Fruit fly (Drosophila melanogaster): ENCODE measurements around the gene bigmax.
A peak's percentile ranks its signal among the peaks of the same experiment; 100 is the strongest.

bigmax gene

dm6 chr3R:27272233-27272632 lies 16.1 kb downstream of the bigmax start (continued):
- TF ChIP-seq gem (tag; optimal IDR thresholded peaks at IDR 0.05) (no peak), Gug (GFP tag; IDR thresholded peaks at IDR 0.05) (no peak)

DNA sequence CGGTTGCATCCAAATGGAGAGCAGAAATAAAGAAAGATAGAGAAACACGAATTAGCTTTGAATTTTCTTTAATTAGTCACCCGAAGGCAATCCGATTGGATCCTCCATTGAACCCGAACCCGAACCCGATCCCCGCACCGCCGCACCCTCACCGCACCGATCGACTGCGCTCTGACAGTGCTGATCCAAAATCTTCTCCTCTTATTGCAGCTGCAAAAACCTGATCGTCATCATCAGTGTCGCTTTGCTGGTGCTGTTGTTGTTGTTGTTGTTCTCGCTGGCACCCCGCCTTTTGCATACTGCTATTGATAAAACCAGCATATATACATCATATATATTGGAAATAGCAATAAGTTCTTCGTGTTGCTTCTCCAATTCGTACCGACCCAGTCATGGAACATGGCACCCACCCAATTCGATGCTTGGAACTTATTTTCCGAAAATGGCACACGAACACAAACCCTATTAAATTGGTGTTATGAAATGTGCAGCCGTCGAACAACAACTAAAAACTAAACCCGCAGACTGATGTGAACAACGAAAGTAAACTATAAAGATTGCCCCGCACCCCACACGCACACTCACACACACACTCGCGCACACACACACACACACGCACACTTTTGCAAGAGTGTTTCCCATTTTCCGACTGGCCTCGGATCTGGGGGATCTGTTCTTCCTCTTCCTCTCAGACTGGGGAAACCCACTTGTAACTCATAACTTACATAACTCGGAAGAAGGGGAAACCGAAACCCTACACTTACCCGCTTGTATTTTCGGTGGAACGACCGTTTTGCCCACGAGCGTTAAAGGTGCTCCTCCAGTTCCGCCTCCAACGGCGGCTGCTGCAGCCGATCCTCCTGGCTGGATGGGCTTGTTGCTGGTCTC lies 17.7 kb downstream of the bigmax start:
- peak; percentile 62 for TF ChIP-seq Deaf1 (tag; optimal IDR thresholded peaks at IDR 0.05)
- TF ChIP-seq crol (GFP tag; IDR thresholded peaks at IDR 0.05): peak; percentile 56
- no peak for TF ChIP-seq Dbx (GFP tag; IDR thresholded peaks at IDR 0.05)
- no peak for TF ChIP-seq CG17328 (GFP tag; IDR thresholded peaks at IDR 0.05)
- peak; percentile 17 for TF ChIP-seq sug (tag; optimal IDR thresholded peaks at IDR 0.05)
- TF ChIP-seq CG4820 (GFP tag; optimal IDR thresholded peaks at IDR 0.05): no peak
- no peak for TF ChIP-seq ken (GFP tag; IDR thresholded peaks at IDR 0.05)
- TF ChIP-seq Dll (GFP tag; IDR thresholded peaks at IDR 0.05; ENCODE audit: partially characterized antibody): no peak
- no peak for TF ChIP-seq CG13424 (tag; optimal IDR thresholded peaks at IDR 0.05)
- TF ChIP-seq CG4360 (GFP tag; IDR thresholded peaks at IDR 0.05): peak; percentile 65
- no peak for TF ChIP-seq Ravus (GFP tag; IDR thresholded peaks at IDR 0.05)
- TF ChIP-seq ssp (GFP tag; IDR thresholded peaks at IDR 0.05): no peak
- TF ChIP-seq yki (optimal IDR thresholded peaks at IDR 0.05): no peak
- peak; percentile 25 for TF ChIP-seq CG17385 (GFP tag; optimal IDR thresholded peaks at IDR 0.05)
- peak; percentile 15 for TF ChIP-seq CG12769 (tag; optimal IDR thresholded peaks at IDR 0.05)
- peak; percentile 80 for TF ChIP-seq cg (GFP tag; optimal IDR thresholded peaks at IDR 0.05)
- peak; percentile 18 for TF ChIP-seq gcm (GFP tag; optimal IDR thresholded peaks at IDR 0.05)
- no peak for TF ChIP-seq Blimp-1 (GFP tag; optimal IDR thresholded peaks at IDR 0.05)
- no peak for TF ChIP-seq CG1602 (GFP tag; optimal IDR thresholded peaks at IDR 0.05)
- no peak for TF ChIP-seq cad (GFP tag; optimal IDR thresholded peaks at IDR 0.05)
- no peak for TF ChIP-seq HmgZ (tag; optimal IDR thresholded peaks at IDR 0.05)
- TF ChIP-seq Sin3A (optimal IDR thresholded peaks at IDR 0.05): no peak
- peak; percentile 50 for TF ChIP-seq nom (GFP tag; optimal IDR thresholded peaks at IDR 0.05)
- TF ChIP-seq Lim3 (GFP tag; IDR thresholded peaks at IDR 0.05): no peak
- no peak for TF ChIP-seq klu (GFP tag; IDR thresholded peaks at IDR 0.05)
- TF ChIP-seq sens (GFP tag): no peak
- no peak for TF ChIP-seq CG14441 (GFP tag; IDR thresholded peaks at IDR 0.05)
- no peak for TF ChIP-seq gt (GFP tag; IDR thresholded peaks at IDR 0.05)
- TF ChIP-seq pfk (GFP tag; optimal IDR thresholded peaks at IDR 0.05): no peak
- TF ChIP-seq MTF-1 (GFP tag; optimal IDR thresholded peaks at IDR 0.05; ENCODE audit: borderline replicate concordance): no peak
- peak; percentile 31 for TF ChIP-seq Med (GFP tag)
- TF ChIP-seq sr (GFP tag; IDR thresholded peaks at IDR 0.05): no peak
- no peak for TF ChIP-seq lola (GFP tag; optimal IDR thresholded peaks at IDR 0.05)
- no peak for TF ChIP-seq CG9215 (GFP tag; IDR thresholded peaks at IDR 0.05)
- TF ChIP-seq Pdp1 (GFP tag; optimal IDR thresholded peaks at IDR 0.05): peak in 1 of 2 experiments; percentile 68
- TF ChIP-seq CG8290 (GFP tag; optimal IDR thresholded peaks at IDR 0.05): no peak
- no peak for TF ChIP-seq CG8290 (tag; optimal IDR thresholded peaks at IDR 0.05)
- TF ChIP-seq org-1 (GFP tag; optimal IDR thresholded peaks at IDR 0.05): no peak
- no peak for TF ChIP-seq CG4282 (GFP tag; optimal IDR thresholded peaks at IDR 0.05)
- TF ChIP-seq CG1792 (GFP tag; optimal IDR thresholded peaks at IDR 0.05): no peak
- no peak for TF ChIP-seq ara (GFP tag; IDR thresholded peaks at IDR 0.05)
- TF ChIP-seq chinmo (GFP tag; IDR thresholded peaks at IDR 0.05; ENCODE audit: partially characterized antibody): 0 out of 4 replicates have a peak, but pooled peaks have one; percentile 29
- TF ChIP-seq tup (GFP tag; optimal IDR thresholded peaks at IDR 0.05): no peak
- no peak for TF ChIP-seq Asciz (GFP tag; optimal IDR thresholded peaks at IDR 0.05)
- TF ChIP-seq vnd (GFP tag; IDR thresholded peaks at IDR 0.05; ENCODE audit: partially characterized antibody): no peak
- TF ChIP-seq CG9437 (GFP tag; optimal IDR thresholded peaks at IDR 0.05): no peak

All from whole organism, embryonic.